Worm (Caenorhabditis elegans) whole organism, L1 larva: ENCODE measurements around the gene aqp-2.

Source experiments
- Y116A8C.19 ChIP-seq: sonication (generic microtip); optimal IDR thresholded peaks from 2 replicates; lab custom pipeline; 2016; ENCODE audit warnings: missing compliant biosample characterization, missing genetic modification characterization, borderline replicate concordance
- aha-1 ChIP-seq: fragments of 150-350 bp; optimal IDR thresholded peaks from 2 replicates; lab custom pipeline; 2014; ENCODE audit warnings: missing biosample characterization, missing genetic modification characterization
- egl-27 ChIP-seq, 2 experiments: fragments of 150-350 bp in 1 of 2; sonication (generic microtip); optimal IDR thresholded peaks; 3 replicates each; lab custom pipeline; 2017 to 2018; ENCODE audit warnings: missing biosample characterization in 2 of 2, missing genetic modification characterization in 2 of 2, missing genetic modification reagents in 2 of 2
- fkh-8 ChIP-seq: sonication (generic microtip); optimal IDR thresholded peaks from 2 replicates; lab custom pipeline; 2016; ENCODE audit warnings: mild to moderate bottlenecking, missing genetic modification characterization, missing compliant biosample characterization
- lsy-2 ChIP-seq, 2 experiments: fragments of 150-350 bp; optimal IDR thresholded peaks; 2 replicates each; lab custom pipeline; 2014; ENCODE audit warnings: missing biosample characterization in 2 of 2, missing genetic modification characterization in 2 of 2
- nhr-28 ChIP-seq: fragments of 150-350 bp; optimal IDR thresholded peaks from 2 replicates; lab custom pipeline; 2014; ENCODE audit warnings: missing biosample characterization, missing genetic modification characterization
- unc-86 ChIP-seq: sonication (generic microtip); optimal IDR thresholded peaks from 2 replicates; lab custom pipeline; 2016; ENCODE audit warnings: missing genetic modification characterization, missing compliant biosample characterization
- zag-1 ChIP-seq: fragments of 150-350 bp; optimal IDR thresholded peaks from 2 replicates; lab custom pipeline; 2014; ENCODE audit warnings: missing biosample characterization, missing genetic modification characterization

DNA sequence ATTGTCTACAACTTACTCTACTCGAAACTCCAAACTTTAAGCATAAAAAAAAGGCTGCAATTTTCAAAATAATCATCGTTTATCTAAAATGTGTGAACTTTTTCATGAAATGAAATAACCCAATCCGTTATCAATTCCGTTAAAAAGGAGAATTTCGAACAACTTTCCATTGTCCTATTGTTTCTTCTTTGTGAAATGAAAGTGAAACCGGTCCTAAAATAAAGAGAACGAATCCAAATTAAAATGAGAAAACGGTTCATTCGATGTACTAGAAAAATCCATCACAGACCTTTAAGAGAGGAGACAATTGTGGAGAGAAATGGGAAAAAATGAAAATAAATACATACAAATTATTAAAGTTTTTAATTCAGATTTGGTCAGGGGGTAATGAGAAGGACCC, 33.9 kb upstream of the aqp-2 start, which contains the start of gene C01G6.9:
- no peak for TF ChIP-seq zag-1 (tag; lab: Kevin White, UChicago)
- TF ChIP-seq nhr-28 (tag; lab: Kevin White, UChicago): no peak
- no peak for TF ChIP-seq unc-86 (tag; lab: Kevin White, UChicago)
- TF ChIP-seq Y116A8C.19 (tag; lab: Kevin White, UChicago): no peak
- TF ChIP-seq egl-27 (tag; optimal IDR thresholded peaks at IDR 0.05; lab: Kevin White, UChicago): no peak
- TF ChIP-seq aha-1 (tag; lab: Kevin White, UChicago): no peak
- TF ChIP-seq fkh-8: no peak
- no peak for TF ChIP-seq lsy-2 (tag; optimal IDR thresholded peaks at IDR 0.05; lab: Kevin White, UChicago)
